Fruit fly (Drosophila melanogaster) whole organism, embryonic: ENCODE data around the gene Dcps.
A peak's percentile ranks its signal among the peaks of the same experiment; 100 is the strongest.

ENCODE experiments used
- CG11247 ChIP-seq: fragments of 200-800 bp; sonication (Bioruptor generic); IDR thresholded peaks from 2 replicates; pipeline ENCODE4 v1.3.6; 2022; ENCODE audit warnings: missing biosample characterization, missing genetic modification characterization
- CG11695 ChIP-seq: fragments of 200-800 bp; sonication (Bioruptor generic); IDR thresholded peaks from 3 replicates; pipeline ENCODE4 v1.3.6; 2022; ENCODE audit warnings: missing biosample characterization, missing genetic modification characterization
- CG12071 ChIP-seq: fragments of 200-800 bp; sonication (Bioruptor generic); optimal IDR thresholded peaks from 3 replicates; lab custom pipeline; 2018; ENCODE audit warnings: missing biosample characterization, mild to moderate bottlenecking, missing genetic modification characterization
- CG12219 ChIP-seq: fragments of 200-800 bp; sonication (Bioruptor generic); optimal IDR thresholded peaks from 3 replicates; lab custom pipeline; 2018; ENCODE audit warnings: missing biosample characterization, mild to moderate bottlenecking, missing genetic modification characterization
- CG12744 ChIP-seq: fragments of 200-800 bp; sonication (Bioruptor generic); optimal IDR thresholded peaks from 2 replicates; lab custom pipeline; 2016; ENCODE audit warnings: missing biosample characterization, missing genetic modification characterization
- CG14710 ChIP-seq: fragments of 200-800 bp; sonication (Bioruptor generic); optimal IDR thresholded peaks from 3 replicates; lab custom pipeline; 2019; ENCODE audit warnings: missing biosample characterization, mild to moderate bottlenecking, missing genetic modification characterization, moderate library complexity
- CG14965 ChIP-seq: fragments of 200-800 bp; sonication (Bioruptor generic); optimal IDR thresholded peaks from 2 replicates; lab custom pipeline; 2016; ENCODE audit warnings: missing biosample characterization, missing genetic modification characterization, borderline replicate concordance
- CG15479 ChIP-seq: fragments of 200-800 bp; sonication (Bioruptor generic); optimal IDR thresholded peaks from 3 replicates; lab custom pipeline; 2019; ENCODE audit warnings: missing biosample characterization, mild to moderate bottlenecking, missing genetic modification characterization, moderate library complexity
- CG17385 ChIP-seq: fragments of 200-800 bp; sonication (Bioruptor generic); optimal IDR thresholded peaks from 3 replicates; lab custom pipeline; 2018; ENCODE audit warnings: missing biosample characterization, mild to moderate bottlenecking, missing genetic modification characterization
- CG17568 ChIP-seq: fragments of 200-800 bp; sonication (Bioruptor generic); optimal IDR thresholded peaks from 2 replicates; lab custom pipeline; 2018; ENCODE audit warnings: missing biosample characterization, mild to moderate bottlenecking, missing genetic modification characterization, moderate library complexity
- CG31224 ChIP-seq: fragments of 200-800 bp; sonication (Bioruptor generic); IDR thresholded peaks from 2 replicates; pipeline ENCODE4 v1.3.6; 2022; ENCODE audit warnings: missing biosample characterization, missing genetic modification characterization
- CG3838 ChIP-seq: fragments of 200-800 bp; sonication (Bioruptor generic); optimal IDR thresholded peaks from 3 replicates; lab custom pipeline; 2016; ENCODE audit warnings: missing biosample characterization, missing genetic modification characterization
- CG4707 ChIP-seq: fragments of 200-800 bp; sonication (Bioruptor generic); optimal IDR thresholded peaks from 2 replicates; lab custom pipeline; 2018; ENCODE audit warnings: missing biosample characterization, mild to moderate bottlenecking, missing genetic modification characterization, moderate library complexity
- CG4854 ChIP-seq: fragments of 200-800 bp; sonication (Bioruptor generic); optimal IDR thresholded peaks from 2 replicates; lab custom pipeline; 2016; ENCODE audit warnings: missing biosample characterization, missing genetic modification characterization, inconsistent platforms
- CG5245 ChIP-seq: fragments of 200-800 bp; sonication (Bioruptor generic); optimal IDR thresholded peaks from 3 replicates; lab custom pipeline; 2016; ENCODE audit warnings: missing biosample characterization, missing genetic modification characterization
- CG6854 ChIP-seq: fragments of 200-800 bp; sonication (Bioruptor generic); optimal IDR thresholded peaks from 3 replicates; lab custom pipeline; 2017; ENCODE audit warnings: missing biosample characterization, mild to moderate bottlenecking, missing genetic modification characterization
- CG8359 ChIP-seq: fragments of 200-800 bp; sonication (Bioruptor generic); optimal IDR thresholded peaks from 2 replicates; lab custom pipeline; 2017; ENCODE audit warnings: missing biosample characterization, mild to moderate bottlenecking, missing genetic modification characterization, borderline replicate concordance
- Camta ChIP-seq: fragments of 200-800 bp; sonication (Bioruptor generic); optimal IDR thresholded peaks from 2 replicates; lab custom pipeline; 2016; ENCODE audit warnings: missing biosample characterization, missing genetic modification characterization
- Dbx ChIP-seq: fragments of 200-800 bp; sonication (Bioruptor generic); IDR thresholded peaks from 3 replicates; pipeline ENCODE4 v1.3.6; 2022; ENCODE audit warnings: missing biosample characterization, missing genetic modification characterization
- Deaf1 ChIP-seq: fragments of 200-800 bp; optimal IDR thresholded peaks from 3 replicates; lab custom pipeline; 2019; ENCODE audit warnings: missing biosample characterization, mild to moderate bottlenecking, missing genetic modification characterization, moderate library complexity
- Dp ChIP-seq: fragments of 200-800 bp; sonication (Bioruptor generic); optimal IDR thresholded peaks from 2 replicates; lab custom pipeline; 2018; ENCODE audit warnings: missing biosample characterization, mild to moderate bottlenecking, missing genetic modification characterization, moderate library complexity
- Eip74EF ChIP-seq, 2 experiments: fragments of 200-800 bp in 1 of 2; fragments of >200 bp in 1 of 2; sonication (Bioruptor generic) in 1 of 2; optimal IDR thresholded peaks; 2 replicates each; lab custom pipeline; 2017 to 2019; ENCODE audit warnings: missing biosample characterization in 2 of 2, missing genetic modification characterization in 2 of 2, mild to moderate bottlenecking in 1 of 2, moderate library complexity in 1 of 2
- HLHmδ ChIP-seq: fragments of 200-800 bp; sonication (Bioruptor generic); optimal IDR thresholded peaks from 2 replicates; lab custom pipeline; 2018; ENCODE audit warnings: missing biosample characterization, mild to moderate bottlenecking, missing genetic modification characterization, moderate library complexity
- Kr ChIP-seq: fragments of 200-800 bp; sonication (Bioruptor generic); optimal IDR thresholded peaks from 2 replicates; lab custom pipeline; 2017; ENCODE audit warnings: missing biosample characterization, mild to moderate bottlenecking, missing genetic modification characterization
- Med ChIP-seq: fragments of 200-800 bp; sonication (Bioruptor generic); peaks from one replicate; lab custom pipeline; 2016; ENCODE audit warnings: missing biosample characterization, missing genetic modification characterization, mild to moderate bottlenecking, inconsistent platforms, moderate library complexity
- Trl ChIP-seq, 3 experiments: fragments of >200 bp in 2 of 3; fragments of 200-800 bp in 1 of 3; sonication (Bioruptor generic) in 1 of 3; optimal IDR thresholded peaks; 2 replicates in 1 of 3; 3 replicates in 2 of 3; lab custom pipeline; 2016 to 2017; ENCODE audit warnings: missing biosample characterization in 1 of 3, missing genetic modification characterization in 1 of 3
- abd-A ChIP-seq: fragments of 200-800 bp; sonication (Bioruptor generic); optimal IDR thresholded peaks from 3 replicates; lab custom pipeline; 2019; ENCODE audit warnings: missing biosample characterization, mild to moderate bottlenecking, missing genetic modification characterization, moderate library complexity
- ap ChIP-seq: fragments of 200-800 bp; sonication (Bioruptor generic); IDR thresholded peaks from 2 replicates; pipeline ENCODE4 v1.3.6; 2022; ENCODE audit warnings: missing biosample characterization, missing genetic modification characterization
- bab2 ChIP-seq: fragments of 200-800 bp; sonication (Bioruptor generic); optimal IDR thresholded peaks from 2 replicates; lab custom pipeline; 2016; ENCODE audit warnings: missing biosample characterization, missing genetic modification characterization
- bigmax ChIP-seq: fragments of 200-800 bp; sonication (Bioruptor generic); optimal IDR thresholded peaks from 2 replicates; lab custom pipeline; 2018; ENCODE audit warnings: missing biosample characterization, mild to moderate bottlenecking, missing genetic modification characterization
- chinmo ChIP-seq: fragments of 200-800 bp; sonication (Bioruptor generic); IDR thresholded peaks from 4 replicates; pipeline ENCODE4 v1.3.6; 2022; ENCODE audit warnings: missing biosample characterization, missing genetic modification characterization; ENCODE audit not compliant: partially characterized antibody
- crol ChIP-seq: fragments of 200-800 bp; sonication (Bioruptor generic); IDR thresholded peaks from 2 replicates; pipeline ENCODE4 v1.3.6; 2022; ENCODE audit warnings: missing biosample characterization, missing genetic modification characterization
- dan ChIP-seq: fragments of 200-800 bp; sonication (Bioruptor generic); IDR thresholded peaks from 2 replicates; pipeline ENCODE4 v1.3.6; 2022; ENCODE audit warnings: missing biosample characterization, missing genetic modification characterization
- dimm ChIP-seq: fragments of 200-800 bp; sonication (Bioruptor generic); IDR thresholded peaks from 2 replicates; pipeline ENCODE4 v1.3.6; 2022; ENCODE audit warnings: missing biosample characterization, missing genetic modification characterization
- fd96Cb ChIP-seq: fragments of 200-800 bp; sonication (Bioruptor generic); optimal IDR thresholded peaks from 2 replicates; lab custom pipeline; 2018; ENCODE audit warnings: missing biosample characterization, mild to moderate bottlenecking, missing genetic modification characterization, moderate library complexity
- inv ChIP-seq: fragments of 200-800 bp; sonication (Bioruptor generic); IDR thresholded peaks from 2 replicates; pipeline ENCODE4 v1.3.6; 2022; ENCODE audit warnings: missing biosample characterization, missing genetic modification characterization; ENCODE audit not compliant: partially characterized antibody
- nau ChIP-seq: fragments of 200-800 bp; sonication (Bioruptor generic); optimal IDR thresholded peaks from 3 replicates; lab custom pipeline; 2017; ENCODE audit warnings: missing biosample characterization, mild to moderate bottlenecking, missing genetic modification characterization, missing genetic modification reagents
- nmo ChIP-seq: fragments of 200-800 bp; sonication (Bioruptor generic); optimal IDR thresholded peaks from 2 replicates; lab custom pipeline; 2018; ENCODE audit warnings: missing biosample characterization, mild to moderate bottlenecking, missing genetic modification characterization, moderate library complexity
- onecut ChIP-seq: fragments of 200-800 bp; sonication (Bioruptor generic); IDR thresholded peaks from 2 replicates; pipeline ENCODE4 v1.3.6; 2022; ENCODE audit warnings: missing biosample characterization, missing genetic modification characterization
- pan ChIP-seq, 4 experiments: fragments of >200 bp in 3 of 4; fragments of 200-800 bp in 1 of 4; sonication (Bioruptor generic) in 1 of 4; optimal IDR thresholded peaks in 3 of 4; IDR thresholded peaks in 1 of 4; 2 replicates each; pipeline versions ENCODE4 v1.3.6 to Lab custom; 2017 to 2022; ENCODE audit warnings: missing biosample characterization in 2 of 4, missing genetic modification characterization in 2 of 4, mixed read lengths in 1 of 4
- pzg ChIP-seq: fragments of 200-800 bp; sonication (Bioruptor generic); optimal IDR thresholded peaks from 3 replicates; lab custom pipeline; 2018; ENCODE audit warnings: missing biosample characterization, mild to moderate bottlenecking, missing genetic modification characterization, moderate library complexity
- scrt ChIP-seq: fragments of 200-800 bp; sonication (Bioruptor generic); optimal IDR thresholded peaks from 2 replicates; lab custom pipeline; 2018; ENCODE audit warnings: missing biosample characterization, mild to moderate bottlenecking, missing genetic modification characterization, moderate library complexity
- sd ChIP-seq: fragments of 200-800 bp; sonication (Bioruptor generic); optimal IDR thresholded peaks from 3 replicates; lab custom pipeline; 2018; ENCODE audit warnings: missing biosample characterization, mild to moderate bottlenecking, missing genetic modification characterization, moderate library complexity
- slbo ChIP-seq: fragments of 200-800 bp; sonication (Bioruptor generic); IDR thresholded peaks from 2 replicates; pipeline ENCODE4 v1.3.6; 2022; ENCODE audit warnings: missing biosample characterization, missing genetic modification characterization
- tup ChIP-seq: fragments of 200-800 bp; sonication (Bioruptor generic); optimal IDR thresholded peaks from 2 replicates; lab custom pipeline; 2016; ENCODE audit warnings: missing biosample characterization, mild to moderate bottlenecking, missing genetic modification characterization, moderate library complexity
- z ChIP-seq: fragments of 200-800 bp; sonication (Bioruptor generic); IDR thresholded peaks from 3 replicates; pipeline ENCODE4 v1.3.6; 2022; ENCODE audit warnings: missing biosample characterization, missing genetic modification characterization

The Dcps gene

DNA sequence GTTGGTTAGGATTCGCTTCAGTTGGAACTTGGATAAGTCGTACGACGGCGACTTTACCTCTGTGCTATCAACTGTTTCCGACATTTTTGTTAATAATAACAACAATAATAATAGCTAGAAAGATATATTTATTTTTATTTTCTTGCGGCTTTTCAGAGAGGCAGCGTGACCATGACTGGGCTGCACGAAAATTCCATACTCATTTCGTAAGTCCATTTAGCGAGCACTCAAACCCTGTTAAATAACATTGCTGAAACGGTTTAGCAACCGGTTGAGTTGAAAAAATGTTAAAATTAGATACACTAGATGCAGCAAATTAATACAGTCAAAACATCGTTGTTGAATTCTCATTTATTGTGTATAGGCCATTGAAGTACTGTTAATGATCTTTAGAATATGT lies at the start of gene Dcps (continued):
- TF ChIP-seq ap (GFP tag; lab: Robert Waterston, UW) (no peak), tup (GFP tag; lab: Kevin White, UChicago) (no peak), CG14965 (GFP tag; lab: Kevin White, UChicago) (no peak), pzg (peak; percentile 75), CG4854 (GFP tag; lab: Kevin White, UChicago) (no peak), HLHmδ (GFP tag; lab: Kevin White, UChicago) (no peak), CG6854 (GFP tag; lab: Kevin White, UChicago) (no peak), CG3838 (GFP tag; lab: Kevin White, UChicago) (no peak), onecut (GFP tag; lab: Robert Waterston, UW) (no peak), CG17385 (no peak), dimm (GFP tag; lab: Robert Waterston, UW) (no peak), Camta (no peak), bigmax (no peak), CG12744 (no peak), sd (no peak), fd96Cb (no peak), CG11695 (GFP tag; lab: Robert Waterston, UW) (no peak), pan (optimal IDR thresholded peaks at IDR 0.05; lab: Kevin White, UChicago) (no peak), pan (GFP tag; optimal IDR thresholded peaks at IDR 0.05 in 1 of 2, IDR thresholded peaks at IDR 0.05 in 1 of 2) (no peak), CG17568 (GFP tag; lab: Kevin White, UChicago) (no peak), Kr (GFP tag; lab: Kevin White, UChicago) (no peak), nmo (peak; percentile 7), CG12071 (GFP tag; lab: Kevin White, UChicago) (no peak), nau (GFP tag; lab: Kevin White, UChicago) (no peak), CG14710 (tag; lab: Kevin White, UChicago) (peak; percentile 30), z (GFP tag; lab: Robert Waterston, UW) (no peak)

DNA sequence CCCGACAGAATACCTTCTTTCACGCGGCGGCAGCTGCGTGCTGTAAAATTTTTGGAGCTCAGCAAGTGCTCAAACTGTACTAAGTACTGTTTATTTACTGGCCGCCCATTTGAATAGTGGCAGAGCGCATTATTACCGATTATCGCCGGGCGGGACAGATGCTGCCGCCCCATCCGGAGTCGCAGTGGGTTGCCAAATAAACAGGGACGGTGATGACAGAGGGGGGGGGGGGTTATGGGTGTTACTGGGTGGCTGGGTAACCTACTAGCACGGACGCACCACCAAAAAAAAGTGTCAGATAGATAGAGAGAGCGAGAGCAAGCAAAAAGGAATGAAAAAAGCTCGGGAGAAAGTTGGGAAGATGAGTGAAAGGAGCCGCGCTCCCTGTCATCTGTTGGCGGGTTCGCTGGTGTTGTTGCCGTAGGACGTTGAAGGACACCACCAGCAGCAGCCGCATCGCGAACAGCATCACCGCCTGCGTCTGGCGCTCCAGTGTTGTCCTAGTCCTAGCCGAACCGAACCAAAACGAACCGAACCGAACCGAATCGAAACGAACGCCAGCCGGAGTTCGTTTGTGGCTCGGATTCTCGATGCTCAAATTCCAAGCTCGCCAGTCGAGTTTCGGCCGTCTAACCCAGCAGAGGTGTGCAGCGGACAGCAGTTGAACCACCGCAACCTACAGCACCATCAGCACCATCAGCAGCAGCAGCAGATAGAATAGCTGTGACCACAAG lies 47.3 kb upstream of the Dcps start, which contains the start of gene CG11000:
CG11000 (plus strand) TSS at position 626 of the 734 bp plus-strand sequence.
- TF ChIP-seq inv (GFP tag; lab: Robert Waterston, UW) (no peak), Dbx (GFP tag; lab: Robert Waterston, UW) (0 out of 3 replicates have a peak, but pooled peaks have one; percentile 8), scrt (GFP tag; lab: Kevin White, UChicago) (no peak), CG8359 (GFP tag; lab: Kevin White, UChicago) (no peak), CG11247 (GFP tag; lab: Robert Waterston, UW) (no peak), bab2 (no peak), Deaf1 (peak; percentile 98), crol (GFP tag; lab: Robert Waterston, UW) (peak; percentile 49; the same call in 1 of the 2 replicates), CG4707 (GFP tag; lab: Kevin White, UChicago) (no peak), CG5245 (no peak), chinmo (GFP tag; lab: Robert Waterston, UW) (0 out of 4 replicates have a peak, but pooled peaks have one; percentile 21), Med (GFP tag; lab: Kevin White, UChicago) (peak; percentile 58), Trl (optimal IDR thresholded peaks at IDR 0.05; lab: Kevin White, UChicago) (peak in 1 of 2 experiments; percentile 27), Trl (GFP tag; optimal IDR thresholded peaks at IDR 0.05; lab: Kevin White, UChicago) (no peak), CG15479 (GFP tag; lab: Kevin White, UChicago) (no peak), abd-A (tag; lab: Kevin White, UChicago) (peak; percentile 89), CG31224 (GFP tag; lab: Robert Waterston, UW) (peak; percentile 63; the same call in 1 of the 2 replicates), dan (no peak), slbo (no peak), Eip74EF (GFP tag; optimal IDR thresholded peaks at IDR 0.05; lab: Kevin White, UChicago) (no peak), CG12219 (GFP tag; lab: Kevin White, UChicago) (no peak), Dp (GFP tag; lab: Kevin White, UChicago) (no peak), bigmax (no peak)
- TF ChIP-seq, all 482 proteins: peak for 8
